Worm (Caenorhabditis elegans): ENCODE measurements around the gene Y119D3B.14.
A peak's percentile ranks its signal among the peaks of the same experiment; 100 is the strongest.

Y119D3B.14 gene

ce11 chrIII:1201958-1202596 lies 8.5 kb upstream of the Y119D3B.14 start, which contains the start of the genes mrpl-45 and Y119D3B.12:
mrpl-45 (minus strand) TSS chrIII:1202008.
Y119D3B.12 (plus strand) TSS chrIII:1202546.
- 0 out of 2 replicates have a peak, but pooled peaks have one; percentile 45 for TF ChIP-seq T26A8.4 (GFP tag; IDR thresholded peaks at IDR 0.05)
- TF ChIP-seq mep-1 (tag; optimal IDR thresholded peaks at IDR 0.05), result peak; percentile 72
- TF ChIP-seq jun-1 (tag; optimal IDR thresholded peaks at IDR 0.05), result peak; percentile 16
- no peak for TF ChIP-seq snpc-4 (tag; optimal IDR thresholded peaks at IDR 0.05)
- peak; percentile 54 for TF ChIP-seq hlh-11 (tag; optimal IDR thresholded peaks at IDR 0.05)
- TF ChIP-seq lin-1 (GFP tag; IDR thresholded peaks at IDR 0.05), result no peak
- TF ChIP-seq lin-15B (tag; optimal IDR thresholded peaks at IDR 0.05), result peak; percentile 36
- TF ChIP-seq hlh-30 (tag; optimal IDR thresholded peaks at IDR 0.05; ENCODE audit: insufficient read depth), result peak; percentile 81
- TF ChIP-seq F37D6.2 (tag; optimal IDR thresholded peaks at IDR 0.05), result peak; percentile 42
- TF ChIP-seq F44E2.7 (GFP tag; IDR thresholded peaks at IDR 0.05), result no peak
- no peak for TF ChIP-seq daf-16 (GFP tag; optimal IDR thresholded peaks at IDR 0.05)
- peak; percentile 25 for TF ChIP-seq daf-16 (tag; optimal IDR thresholded peaks at IDR 0.05)
- no peak for TF ChIP-seq mxl-2 (GFP tag; conservative IDR thresholded peaks at IDR 0.05)
- TF ChIP-seq fkh-10 (GFP tag; optimal IDR thresholded peaks at IDR 0.05), result peak; percentile 18
- TF ChIP-seq nhr-102 (tag; optimal IDR thresholded peaks at IDR 0.05), result peak; percentile 54
- peak; percentile 1 for TF ChIP-seq zip-2 (tag; optimal IDR thresholded peaks at IDR 0.05)
- TF ChIP-seq Y48G9A.11 (GFP tag; IDR thresholded peaks at IDR 0.05), result no peak
- no peak for TF ChIP-seq nhr-76 (tag; optimal IDR thresholded peaks at IDR 0.05)
- peak; percentile 88 for TF ChIP-seq mes-2 (tag; optimal IDR thresholded peaks at IDR 0.05; ENCODE audit: poor library complexity, severe bottlenecking)
- peak; percentile 99 for TF ChIP-seq lin-38 (GFP tag; IDR thresholded peaks at IDR 0.05)
- peak; percentile 2 for TF ChIP-seq ama-1 (optimal IDR thresholded peaks at IDR 0.05)
- 0 out of 2 replicates have a peak, but pooled peaks have one; percentile 33 for TF ChIP-seq dmd-6 (GFP tag; IDR thresholded peaks at IDR 0.05)
- TF ChIP-seq hmg-1.1 (GFP tag; IDR thresholded peaks at IDR 0.05), result peak; percentile 65
- peak; percentile 66 for TF ChIP-seq rbr-2 (tag; optimal IDR thresholded peaks at IDR 0.05)
- peak; percentile 22 for TF ChIP-seq nhr-11 (tag; optimal IDR thresholded peaks at IDR 0.05)
- peak in 1 of 2 experiments; percentile 86 for TF ChIP-seq unc-62 (GFP tag; optimal IDR thresholded peaks at IDR 0.05 in 1 of 2)
- TF ChIP-seq unc-62 (tag; optimal IDR thresholded peaks at IDR 0.05), result no peak
- TF ChIP-seq arid-1 (GFP tag; conservative IDR thresholded peaks at IDR 0.05), result peak; percentile 66
- TF ChIP-seq ztf-7 (tag; optimal IDR thresholded peaks at IDR 0.05), result no peak
- TF ChIP-seq lsy-2 (tag; optimal IDR thresholded peaks at IDR 0.05), result peak in 1 of 2 experiments; percentile 88
- TF ChIP-seq ceh-20 (GFP tag; IDR thresholded peaks at IDR 0.05), result 0 out of 2 replicates have a peak, but pooled peaks have one; percentile 18
- TF ChIP-seq aha-1 (tag), result peak; percentile 38
- peak; percentile 70 for TF ChIP-seq nhr-6 (tag; optimal IDR thresholded peaks at IDR 0.05)
- TF ChIP-seq F26F4.8 (GFP tag; conservative IDR thresholded peaks at IDR 0.05), result no peak
- TF ChIP-seq nhr-28 (tag; optimal IDR thresholded peaks at IDR 0.05), result peak; percentile 41
- peak; percentile 36; the same call in 1 of the 2 replicates for TF ChIP-seq pha-4 (GFP tag; IDR thresholded peaks at IDR 0.05)
- TF ChIP-seq pha-4 (tag; optimal IDR thresholded peaks at IDR 0.05), result no peak
- TF ChIP-seq ctbp-1 (GFP tag; IDR thresholded peaks at IDR 0.05), result peak; percentile 29; the same call in 1 of the 2 replicates
- no peak for TF ChIP-seq nhr-41 (GFP tag; IDR thresholded peaks at IDR 0.05)
- TF ChIP-seq spr-1 (tag; optimal IDR thresholded peaks at IDR 0.05), result peak; percentile 9
- peak in 1 of 2 experiments; percentile 55 for TF ChIP-seq hif-1 (tag; optimal IDR thresholded peaks at IDR 0.05)
- TF ChIP-seq dpl-1 (GFP tag; optimal IDR thresholded peaks at IDR 0.05), result peak; percentile 81
- peak; percentile 58 for TF ChIP-seq lin-13 (GFP tag; optimal IDR thresholded peaks at IDR 0.05)
- peak; percentile 51 for TF ChIP-seq duxl-1 (tag; optimal IDR thresholded peaks at IDR 0.05; ENCODE audit: poor library complexity)
- TF ChIP-seq Y75B8A.6 (GFP tag; IDR thresholded peaks at IDR 0.05), result no peak
- peak; percentile 66 for TF ChIP-seq nhr-77 (tag; optimal IDR thresholded peaks at IDR 0.05)
- peak; percentile 80 for TF ChIP-seq dve-1 (tag; optimal IDR thresholded peaks at IDR 0.05; ENCODE audit: insufficient read depth)
- TF ChIP-seq zfp-2 (tag; optimal IDR thresholded peaks at IDR 0.05), result no peak
- 0 out of 2 replicates have a peak, but pooled peaks have one; percentile 38 for TF ChIP-seq php-3 (GFP tag; IDR thresholded peaks at IDR 0.05)
- peak; percentile 44; the same call in 1 of the 2 replicates for TF ChIP-seq tra-1 (GFP tag; IDR thresholded peaks at IDR 0.05)
